Fruit fly (Drosophila melanogaster): ENCODE results near the gene Trp1.
A peak's percentile ranks its signal among the peaks of the same experiment; 100 is the strongest.

Trp1 gene

DNA sequence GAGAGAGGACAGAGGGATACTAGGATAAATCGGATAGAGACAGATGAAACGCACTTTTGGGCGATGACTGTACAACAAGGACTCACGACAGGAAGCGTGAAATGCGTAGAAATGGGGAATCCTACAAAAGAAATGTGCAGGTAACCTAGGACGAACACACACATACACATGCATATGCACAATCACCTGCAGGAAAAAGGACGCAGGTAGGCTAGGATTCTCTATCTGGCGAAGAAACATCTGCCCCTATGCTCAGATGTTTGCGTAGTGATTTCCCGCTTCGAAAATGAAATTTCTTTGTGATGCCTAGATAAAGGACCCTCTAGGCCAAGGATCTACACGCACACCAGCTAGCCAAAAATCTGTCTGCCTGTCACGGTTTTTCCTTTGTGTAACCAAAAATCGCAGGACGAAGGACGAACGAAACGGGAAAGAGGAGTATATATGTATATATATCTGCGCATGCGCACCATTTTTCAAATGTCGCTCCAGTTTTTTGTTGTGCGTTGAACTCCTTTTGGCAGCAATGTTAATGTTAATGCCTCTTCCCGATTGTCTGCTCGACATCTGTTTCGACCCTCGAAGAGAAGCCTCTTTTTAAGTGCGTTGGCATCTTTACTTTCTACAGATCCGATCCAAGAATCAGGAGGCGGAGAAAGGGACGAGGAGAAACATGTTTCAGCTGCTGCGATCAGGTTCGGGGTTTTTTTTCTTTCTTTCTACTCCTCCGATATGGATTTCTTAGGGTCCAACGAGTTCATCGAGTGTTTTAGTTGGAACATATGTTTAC lies 20.8 kb upstream of the Trp1 start:
- TF ChIP-seq Lpt (GFP tag; optimal IDR thresholded peaks at IDR 0.05) (no peak), aop (GFP tag; IDR thresholded peaks at IDR 0.05) (0 out of 2 replicates have a peak, but pooled peaks have one; percentile 45), scrt (GFP tag; optimal IDR thresholded peaks at IDR 0.05) (no peak), bowl (GFP tag; IDR thresholded peaks at IDR 0.05) (no peak), CG15269 (tag; optimal IDR thresholded peaks at IDR 0.05) (no peak), pros (GFP tag; optimal IDR thresholded peaks at IDR 0.05) (peak; percentile 89), CG1024 (GFP tag; IDR thresholded peaks at IDR 0.05) (no peak), D19B (GFP tag; optimal IDR thresholded peaks at IDR 0.05) (no peak), CG10267 (tag; optimal IDR thresholded peaks at IDR 0.05) (no peak), CG18262 (tag; optimal IDR thresholded peaks at IDR 0.05) (no peak), Doc3 (GFP tag; IDR thresholded peaks at IDR 0.05; ENCODE audit: partially characterized antibody) (no peak), CG7556 (GFP tag; optimal IDR thresholded peaks at IDR 0.05) (no peak), CG9797 (GFP tag; optimal IDR thresholded peaks at IDR 0.05) (no peak), vfl (GFP tag; optimal IDR thresholded peaks at IDR 0.05) (peak; percentile 22), seq (GFP tag; IDR thresholded peaks at IDR 0.05) (no peak), CG6254 (GFP tag; optimal IDR thresholded peaks at IDR 0.05) (no peak), prd (optimal IDR thresholded peaks at IDR 0.05) (no peak), prd (GFP tag; IDR thresholded peaks at IDR 0.05) (0 out of 3 replicates have a peak, but pooled peaks have one; percentile 20), Hmx (GFP tag; optimal IDR thresholded peaks at IDR 0.05) (no peak), Max (GFP tag; optimal IDR thresholded peaks at IDR 0.05) (no peak), CG2678 (tag; optimal IDR thresholded peaks at IDR 0.05) (no peak), Ets97D (GFP tag; optimal IDR thresholded peaks at IDR 0.05) (no peak), CG1792 (GFP tag; optimal IDR thresholded peaks at IDR 0.05) (no peak), jing (GFP tag; optimal IDR thresholded peaks at IDR 0.05) (no peak), CHES-1-like (GFP tag; optimal IDR thresholded peaks at IDR 0.05) (no peak), sqz (GFP tag; optimal IDR thresholded peaks at IDR 0.05) (peak; percentile 5), sisA (GFP tag; IDR thresholded peaks at IDR 0.05) (no peak), al (GFP tag; IDR thresholded peaks at IDR 0.05) (no peak), CG14441 (GFP tag; IDR thresholded peaks at IDR 0.05) (no peak), ERR (GFP tag; optimal IDR thresholded peaks at IDR 0.05) (no peak), cas (GFP tag; IDR thresholded peaks at IDR 0.05) (no peak), CG9609 (GFP tag; optimal IDR thresholded peaks at IDR 0.05) (no peak), zfh2 (GFP tag; optimal IDR thresholded peaks at IDR 0.05) (no peak), lbe (GFP tag; optimal IDR thresholded peaks at IDR 0.05) (no peak), usp (GFP tag; optimal IDR thresholded peaks at IDR 0.05) (no peak), Hr39 (optimal IDR thresholded peaks at IDR 0.05) (no peak), CG5953 (GFP tag; IDR thresholded peaks at IDR 0.05) (no peak), CG4360 (GFP tag; IDR thresholded peaks at IDR 0.05) (peak; percentile 27; the same call in 1 of the 2 replicates), CG7271 (tag; optimal IDR thresholded peaks at IDR 0.05) (no peak), CG15601 (tag; optimal IDR thresholded peaks at IDR 0.05) (no peak), CG10431 (GFP tag; optimal IDR thresholded peaks at IDR 0.05) (no peak), inv (GFP tag; IDR thresholded peaks at IDR 0.05; ENCODE audit: partially characterized antibody) (no peak), Dp (GFP tag; optimal IDR thresholded peaks at IDR 0.05) (no peak), CG4424 (GFP tag; optimal IDR thresholded peaks at IDR 0.05) (no peak), Nf-YB (GFP tag; optimal IDR thresholded peaks at IDR 0.05) (no peak), tio (GFP tag; optimal IDR thresholded peaks at IDR 0.05) (no peak), CG2202 (tag; optimal IDR thresholded peaks at IDR 0.05) (no peak), Sox100B (GFP tag; optimal IDR thresholded peaks at IDR 0.05) (no peak), cwo (GFP tag; optimal IDR thresholded peaks at IDR 0.05) (no peak), sd (tag; optimal IDR thresholded peaks at IDR 0.05) (no peak), CG17186 (GFP tag; optimal IDR thresholded peaks at IDR 0.05) (no peak)
